Fruit fly (Drosophila melanogaster) whole organism, embryonic: ENCODE data around the gene Send2.

Experiments used
- Aef1 ChIP-seq: fragments of 200-800 bp; sonication (Bioruptor generic); IDR thresholded peaks from 3 replicates; pipeline ENCODE4 v1.3.6; 2022; ENCODE audit warnings: missing biosample characterization, missing genetic modification characterization
- Atf-2 ChIP-seq: fragments of 200-800 bp; sonication (Bioruptor generic); optimal IDR thresholded peaks from 2 replicates; lab custom pipeline; 2016; ENCODE audit warnings: missing biosample characterization, missing genetic modification characterization
- Atf3 ChIP-seq: fragments of 200-800 bp; sonication (Bioruptor generic); optimal IDR thresholded peaks from 3 replicates; lab custom pipeline; 2016; ENCODE audit warnings: missing biosample characterization, missing genetic modification characterization
- B-H1 ChIP-seq: fragments of 200-800 bp; sonication (Bioruptor generic); IDR thresholded peaks from 3 replicates; pipeline ENCODE4 v1.3.6; 2022; ENCODE audit warnings: missing biosample characterization, missing genetic modification characterization
- Bgb ChIP-seq: fragments of 200-800 bp; sonication (Bioruptor generic); IDR thresholded peaks from 2 replicates; pipeline ENCODE4 v1.3.6; 2022; ENCODE audit warnings: missing biosample characterization, missing genetic modification characterization; ENCODE audit not compliant: partially characterized antibody
- C15 ChIP-seq: fragments of 200-800 bp; sonication (Bioruptor generic); IDR thresholded peaks from 3 replicates; pipeline ENCODE4 v1.3.6; 2022; ENCODE audit warnings: missing biosample characterization, missing genetic modification characterization
- CG10267 ChIP-seq: fragments of 200-800 bp; sonication (Bioruptor generic); optimal IDR thresholded peaks from 2 replicates; lab custom pipeline; 2018; ENCODE audit warnings: missing biosample characterization, mild to moderate bottlenecking, missing genetic modification characterization, moderate library complexity
- CG10274 ChIP-seq: fragments of 200-800 bp; sonication (Bioruptor generic); optimal IDR thresholded peaks from 3 replicates; lab custom pipeline; 2017; ENCODE audit warnings: missing biosample characterization, mild to moderate bottlenecking, missing genetic modification characterization
- CG11696 ChIP-seq: fragments of 200-800 bp; sonication (Bioruptor generic); IDR thresholded peaks from 2 replicates; pipeline ENCODE4 v1.3.6; 2022; ENCODE audit warnings: missing biosample characterization, missing genetic modification characterization
- CG12155 ChIP-seq: fragments of 200-800 bp; sonication (Bioruptor generic); optimal IDR thresholded peaks from 3 replicates; lab custom pipeline; 2016; ENCODE audit warnings: missing biosample characterization, missing genetic modification characterization
- CG1603 ChIP-seq: fragments of 200-800 bp; sonication (Bioruptor generic); optimal IDR thresholded peaks from 2 replicates; lab custom pipeline; 2019; ENCODE audit warnings: missing biosample characterization, mild to moderate bottlenecking, missing genetic modification characterization, moderate library complexity
- CG17802 ChIP-seq: fragments of 200-800 bp; sonication (Bioruptor generic); optimal IDR thresholded peaks from 2 replicates; lab custom pipeline; 2018; ENCODE audit warnings: missing biosample characterization, mild to moderate bottlenecking, missing genetic modification characterization, moderate library complexity
- CG2129 ChIP-seq: fragments of 200-800 bp; sonication (Bioruptor generic); IDR thresholded peaks from 2 replicates; pipeline ENCODE4 v1.3.6; 2022; ENCODE audit warnings: missing biosample characterization, missing genetic modification characterization; ENCODE audit not compliant: partially characterized antibody
- CG2712 ChIP-seq: fragments of 200-800 bp; optimal IDR thresholded peaks from 3 replicates; lab custom pipeline; 2019; ENCODE audit warnings: missing biosample characterization, mild to moderate bottlenecking, missing genetic modification characterization, moderate library complexity
- CG4424 ChIP-seq: fragments of 200-800 bp; sonication (Bioruptor generic); optimal IDR thresholded peaks from 3 replicates; lab custom pipeline; 2016; ENCODE audit warnings: missing biosample characterization, missing genetic modification characterization
- CG4854 ChIP-seq: fragments of 200-800 bp; sonication (Bioruptor generic); optimal IDR thresholded peaks from 2 replicates; lab custom pipeline; 2016; ENCODE audit warnings: missing biosample characterization, missing genetic modification characterization, inconsistent platforms
- CG5245 ChIP-seq: fragments of 200-800 bp; sonication (Bioruptor generic); optimal IDR thresholded peaks from 3 replicates; lab custom pipeline; 2016; ENCODE audit warnings: missing biosample characterization, missing genetic modification characterization
- CG6813 ChIP-seq: fragments of 200-800 bp; sonication (Bioruptor generic); optimal IDR thresholded peaks from 2 replicates; lab custom pipeline; 2017; ENCODE audit warnings: missing biosample characterization, missing genetic modification characterization, mild to moderate bottlenecking, moderate library complexity, missing genetic modification reagents
- CG7987 ChIP-seq: fragments of 200-800 bp; sonication (Bioruptor generic); optimal IDR thresholded peaks from 2 replicates; lab custom pipeline; 2018; ENCODE audit warnings: missing biosample characterization, mild to moderate bottlenecking, missing genetic modification characterization, moderate library complexity
- CG8478 ChIP-seq: fragments of >200 bp; optimal IDR thresholded peaks from 2 replicates; lab custom pipeline; 2018
- CG9215 ChIP-seq: fragments of 200-800 bp; sonication (Bioruptor generic); IDR thresholded peaks from 2 replicates; pipeline ENCODE4 v1.3.6; 2022; ENCODE audit warnings: missing biosample characterization, missing genetic modification characterization
- CG9609 ChIP-seq: fragments of 200-800 bp; sonication (Bioruptor generic); optimal IDR thresholded peaks from 3 replicates; lab custom pipeline; 2016; ENCODE audit warnings: missing biosample characterization, missing genetic modification characterization
- CG9932 ChIP-seq: fragments of 200-800 bp; sonication (Bioruptor generic); IDR thresholded peaks from 2 replicates; pipeline ENCODE4 v1.3.6; 2022; ENCODE audit warnings: missing biosample characterization, missing genetic modification characterization
- Fer3 ChIP-seq: fragments of 200-800 bp; sonication (Bioruptor generic); optimal IDR thresholded peaks from 2 replicates; lab custom pipeline; 2018; ENCODE audit warnings: missing biosample characterization, mild to moderate bottlenecking, missing genetic modification characterization, moderate library complexity
- Hr78 ChIP-seq, 2 experiments: fragments of 200-800 bp in 1 of 2; fragments of >200 bp in 1 of 2; sonication (Bioruptor generic) in 1 of 2; optimal IDR thresholded peaks; 2 replicates each; lab custom pipeline; 2017 to 2019; ENCODE audit warnings: missing biosample characterization in 2 of 2, missing genetic modification characterization in 2 of 2, mild to moderate bottlenecking in 1 of 2, moderate library complexity in 1 of 2
- Neu2 ChIP-seq: fragments of 200-800 bp; sonication (Bioruptor generic); optimal IDR thresholded peaks from 3 replicates; lab custom pipeline; 2016; ENCODE audit warnings: missing biosample characterization, missing genetic modification characterization, borderline replicate concordance
- Optix ChIP-seq: fragments of 200-800 bp; sonication (Bioruptor generic); IDR thresholded peaks from 3 replicates; pipeline ENCODE4 v1.3.6; 2022; ENCODE audit warnings: missing biosample characterization, missing genetic modification characterization
- Six4 ChIP-seq: fragments of 200-800 bp; sonication (Bioruptor generic); optimal IDR thresholded peaks from 2 replicates; lab custom pipeline; 2016; ENCODE audit warnings: missing biosample characterization, missing genetic modification characterization
- Vsx1 ChIP-seq: fragments of 200-800 bp; sonication (Bioruptor generic); optimal IDR thresholded peaks from 2 replicates; lab custom pipeline; 2017; ENCODE audit warnings: missing biosample characterization, mild to moderate bottlenecking, missing genetic modification characterization, missing genetic modification reagents
- YL-1 ChIP-seq: fragments of 200-800 bp; sonication (Bioruptor generic); optimal IDR thresholded peaks from 3 replicates; lab custom pipeline; 2017; ENCODE audit warnings: missing biosample characterization, mild to moderate bottlenecking, missing genetic modification characterization
- ab ChIP-seq: fragments of 200-800 bp; sonication (Bioruptor generic); optimal IDR thresholded peaks from 2 replicates; lab custom pipeline; 2016; ENCODE audit warnings: missing biosample characterization, missing genetic modification characterization
- da ChIP-seq: fragments of 200-800 bp; sonication (Bioruptor generic); optimal IDR thresholded peaks from 2 replicates; lab custom pipeline; 2016; ENCODE audit warnings: missing biosample characterization, missing genetic modification characterization
- dan ChIP-seq: fragments of 200-800 bp; sonication (Bioruptor generic); IDR thresholded peaks from 2 replicates; pipeline ENCODE4 v1.3.6; 2022; ENCODE audit warnings: missing biosample characterization, missing genetic modification characterization
- dmrt99B ChIP-seq: fragments of 200-800 bp; sonication (Bioruptor generic); optimal IDR thresholded peaks from 2 replicates; lab custom pipeline; 2018; ENCODE audit warnings: missing biosample characterization, mild to moderate bottlenecking, missing genetic modification characterization, moderate library complexity
- gro ChIP-seq: fragments of 200-800 bp; sonication (Bioruptor generic); optimal IDR thresholded peaks from 2 replicates; lab custom pipeline; 2016; ENCODE audit warnings: missing biosample characterization, missing genetic modification characterization
- hb ChIP-seq: fragments of 200-800 bp; sonication (Bioruptor generic); IDR thresholded peaks from 3 replicates; pipeline ENCODE4 v1.3.6; 2022; ENCODE audit warnings: missing biosample characterization, missing genetic modification characterization; ENCODE audit not compliant: partially characterized antibody
- kah ChIP-seq: fragments of 200-800 bp; sonication (Bioruptor generic); optimal IDR thresholded peaks from 2 replicates; lab custom pipeline; 2018; ENCODE audit warnings: missing biosample characterization, mild to moderate bottlenecking, missing genetic modification characterization
- kay ChIP-seq: fragments of 200-800 bp; sonication (Bioruptor generic); optimal IDR thresholded peaks from 2 replicates; lab custom pipeline; 2016; ENCODE audit warnings: missing biosample characterization, missing genetic modification characterization
- maf-S ChIP-seq: fragments of 200-800 bp; sonication (Bioruptor generic); optimal IDR thresholded peaks from 2 replicates; lab custom pipeline; 2016; ENCODE audit warnings: missing biosample characterization, missing genetic modification characterization
- oc ChIP-seq: fragments of 200-800 bp; sonication (Bioruptor generic); optimal IDR thresholded peaks from 2 replicates; lab custom pipeline; 2018; ENCODE audit warnings: missing biosample characterization, mild to moderate bottlenecking, missing genetic modification characterization, moderate library complexity
- phol ChIP-seq: fragments of 200-800 bp; sonication (Bioruptor generic); optimal IDR thresholded peaks from 3 replicates; lab custom pipeline; 2018; ENCODE audit warnings: missing biosample characterization, mild to moderate bottlenecking, missing genetic modification characterization, moderate library complexity
- pum ChIP-seq: fragments of 200-800 bp; sonication (Bioruptor generic); optimal IDR thresholded peaks from 2 replicates; lab custom pipeline; 2016; ENCODE audit warnings: missing biosample characterization, missing genetic modification characterization
- ranshi ChIP-seq: fragments of 200-800 bp; sonication (Bioruptor generic); IDR thresholded peaks from 2 replicates; pipeline ENCODE4 v1.3.6; 2022; ENCODE audit warnings: missing biosample characterization, missing genetic modification characterization
- sens-2 ChIP-seq: fragments of 200-800 bp; sonication (Bioruptor generic); IDR thresholded peaks from 2 replicates; pipeline ENCODE4 v1.3.6; 2022; ENCODE audit warnings: missing biosample characterization, missing genetic modification characterization
- sim ChIP-seq: fragments of 200-800 bp; sonication (Bioruptor generic); IDR thresholded peaks from 2 replicates; pipeline ENCODE4 v1.3.6; 2022; ENCODE audit warnings: missing biosample characterization, missing genetic modification characterization
- sima ChIP-seq: fragments of 200-800 bp; sonication (Bioruptor generic); optimal IDR thresholded peaks from 2 replicates; lab custom pipeline; 2016; ENCODE audit warnings: missing biosample characterization, missing genetic modification characterization
- slbo ChIP-seq: fragments of 200-800 bp; sonication (Bioruptor generic); IDR thresholded peaks from 2 replicates; pipeline ENCODE4 v1.3.6; 2022; ENCODE audit warnings: missing biosample characterization, missing genetic modification characterization
- so ChIP-seq: fragments of 200-800 bp; sonication (Bioruptor generic); IDR thresholded peaks from 3 replicates; pipeline ENCODE4 v1.3.6; 2022; ENCODE audit warnings: missing biosample characterization, missing genetic modification characterization
- ttk ChIP-seq: fragments of 200-800 bp; sonication (Bioruptor generic); IDR thresholded peaks from 2 replicates; pipeline ENCODE4 v2.1.2; 2022; ENCODE audit warnings: missing biosample characterization, missing genetic modification characterization
- vnd ChIP-seq: fragments of 200-800 bp; sonication (Bioruptor generic); IDR thresholded peaks from 3 replicates; pipeline ENCODE4 v1.3.6; 2022; ENCODE audit warnings: missing biosample characterization, missing genetic modification characterization; ENCODE audit not compliant: partially characterized antibody
- zen ChIP-seq: fragments of 200-800 bp; sonication (Bioruptor generic); optimal IDR thresholded peaks from 3 replicates; lab custom pipeline; 2018; ENCODE audit warnings: missing biosample characterization, mild to moderate bottlenecking, missing genetic modification characterization, moderate library complexity

Gene Send2

DNA sequence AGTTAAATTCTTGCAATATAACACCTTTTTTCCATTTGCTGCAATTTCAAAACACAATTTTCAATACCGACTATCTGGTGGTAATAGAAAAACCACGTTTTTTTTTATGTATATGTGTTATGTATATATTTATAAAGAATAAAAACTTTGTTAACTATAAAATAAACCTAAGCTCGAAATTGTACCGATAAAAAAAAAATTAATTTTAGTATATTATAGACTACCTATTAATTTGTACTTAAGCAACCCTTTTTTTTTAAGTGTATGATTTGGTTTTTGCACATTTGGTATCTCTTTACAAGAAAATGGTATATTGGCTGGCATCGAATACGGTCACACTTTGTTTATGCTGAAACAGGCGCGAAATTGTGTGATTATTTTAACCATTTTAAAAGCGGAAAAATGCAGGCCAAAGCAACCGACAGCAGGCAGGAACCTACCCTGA is 15.3 kb upstream of the Send2 start, which contains the start of gene spel1 (continued):
- TF ChIP-seq sim (peak; percentile 62; the same call in 1 of the 2 replicates), Atf3 (GFP tag; lab: Kevin White, UChicago) (no peak), CG12155 (peak; percentile 70), Aef1 (GFP tag; lab: Robert Waterston, UW) (peak; percentile 72), maf-S (peak; percentile 8), phol (tag; lab: Kevin White, UChicago) (peak; percentile 89), CG9932 (GFP tag; lab: Robert Waterston, UW) (peak; percentile 87), YL-1 (GFP tag; lab: Kevin White, UChicago) (peak; percentile 31), gro (GFP tag; lab: Kevin White, UChicago) (peak; percentile 49), pum (peak; percentile 5), zen (tag; lab: Kevin White, UChicago) (peak; percentile 80), Six4 (GFP tag; lab: Kevin White, UChicago) (peak; percentile 74), CG8478 (lab: Kevin White, UChicago) (no peak), CG17802 (tag; lab: Kevin White, UChicago) (no peak), so (GFP tag; lab: Robert Waterston, UW) (peak; percentile 78), CG10267 (tag; lab: Kevin White, UChicago) (peak; percentile 83), CG6813 (GFP tag; lab: Kevin White, UChicago) (peak; percentile 72), Bgb (GFP tag; lab: Robert Waterston, UW) (no peak), CG9215 (GFP tag; lab: Robert Waterston, UW) (peak; percentile 57), dan (GFP tag; lab: Robert Waterston, UW) (no peak), CG4424 (GFP tag; lab: Kevin White, UChicago) (peak; percentile 81), CG11696 (GFP tag; lab: Robert Waterston, UW) (no peak), sens-2 (peak; percentile 56), CG4854 (GFP tag; lab: Kevin White, UChicago) (peak; percentile 9), slbo (GFP tag; lab: Robert Waterston, UW) (peak; percentile 81), CG9609 (GFP tag; lab: Kevin White, UChicago) (no peak), Hr78 (GFP tag; optimal IDR thresholded peaks at IDR 0.05; lab: Kevin White, UChicago) (peak in 1 of 2 experiments; percentile 34), CG1603 (peak; percentile 45), CG7987 (no peak), CG2712 (tag; lab: Kevin White, UChicago) (peak; percentile 89), sima (GFP tag; lab: Kevin White, UChicago) (no peak), Atf-2 (GFP tag; lab: Kevin White, UChicago) (no peak), vnd (GFP tag; lab: Robert Waterston, UW) (no peak), kay (GFP tag; lab: Kevin White, UChicago) (peak; percentile 51), dmrt99B (tag; lab: Kevin White, UChicago) (peak; percentile 86), CG10274 (no peak), kah (GFP tag; lab: Kevin White, UChicago) (peak; percentile 23), ab (GFP tag; lab: Kevin White, UChicago) (no peak), C15 (GFP tag; lab: Robert Waterston, UW) (0 out of 3 replicates have a peak, but pooled peaks have one; percentile 73), B-H1 (GFP tag; lab: Robert Waterston, UW) (peak; percentile 73; the same call in 2 of the 3 replicates), CG5245 (peak; percentile 38), Neu2 (GFP tag; lab: Kevin White, UChicago) (no peak), oc (peak; percentile 60), hb (GFP tag; lab: Robert Waterston, UW) (no peak), Vsx1 (peak; percentile 42), CG2129 (GFP tag; lab: Robert Waterston, UW) (no peak), ttk (GFP tag; lab: Robert Waterston, UW) (peak; percentile 82), ranshi (peak; percentile 89), Fer3 (tag; lab: Kevin White, UChicago) (peak; percentile 81), Optix (GFP tag; lab: Robert Waterston, UW) (no peak), da (GFP tag; lab: Kevin White, UChicago) (no peak)
